Worm (Caenorhabditis elegans): ENCODE measurements around the gene ran-5.

The ran-5 gene

DNA sequence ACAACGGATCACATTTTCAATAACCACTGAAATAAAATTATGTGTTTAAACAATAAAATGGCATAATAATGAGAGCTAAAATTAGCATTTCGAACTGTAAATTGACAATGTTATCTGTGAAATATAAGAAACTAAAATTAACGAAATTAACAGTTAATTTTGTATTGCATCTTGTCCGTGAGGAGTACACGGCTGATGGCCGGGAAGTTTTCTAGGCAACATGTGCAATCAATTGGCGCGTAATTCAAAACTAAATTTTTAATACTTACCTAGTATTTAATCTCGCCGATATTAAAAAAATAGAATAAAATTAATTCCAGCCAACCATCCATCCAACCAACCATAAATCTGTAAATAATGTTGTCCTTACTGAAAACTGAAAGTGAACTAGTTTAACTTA is 13.6 kb downstream of the ran-5 start (continued):
- TF ChIP-seq ceh-88 (GFP tag; IDR thresholded peaks at IDR 0.05), result peak; percentile 82
- peak; percentile 76 for TF ChIP-seq ztf-4 (tag; optimal IDR thresholded peaks at IDR 0.05)
- no peak for TF ChIP-seq fkh-10 (GFP tag; optimal IDR thresholded peaks at IDR 0.05)
- TF ChIP-seq unc-62 (GFP tag; optimal IDR thresholded peaks at IDR 0.05), result no peak
- TF ChIP-seq aly-2 (tag; optimal IDR thresholded peaks at IDR 0.05), result peak; percentile 59
- TF ChIP-seq nhr-71 (tag; optimal IDR thresholded peaks at IDR 0.05), result peak; percentile 95
- TF ChIP-seq sox-4 (tag; optimal IDR thresholded peaks at IDR 0.05), result peak; percentile 96
- peak; percentile 91 for TF ChIP-seq xbp-1 (tag; optimal IDR thresholded peaks at IDR 0.05)
- TF ChIP-seq unc-130 (tag; optimal IDR thresholded peaks at IDR 0.05), result peak; percentile 87
- TF ChIP-seq fkh-4 (tag; optimal IDR thresholded peaks at IDR 0.05; ENCODE audit: borderline replicate concordance), result peak; percentile 97
- TF ChIP-seq ceh-82 (tag; optimal IDR thresholded peaks at IDR 0.05), result peak; percentile 61 to 76 (median 71)
- no peak for TF ChIP-seq ceh-63 (GFP tag; optimal IDR thresholded peaks at IDR 0.05)
- no peak for TF ChIP-seq aha-1 (tag; optimal IDR thresholded peaks at IDR 0.05)
- TF ChIP-seq elt-2 (tag; optimal IDR thresholded peaks at IDR 0.05), result peak; percentile 82
- no peak for TF ChIP-seq nhr-28 (tag; optimal IDR thresholded peaks at IDR 0.05)
- TF ChIP-seq dpl-1 (GFP tag; optimal IDR thresholded peaks at IDR 0.05), result peak; percentile 95 to 98 (median 97)
- peak; percentile 81 for TF ChIP-seq grh-1 (GFP tag; IDR thresholded peaks at IDR 0.05)
- peak; percentile 1 for TF ChIP-seq fos-1 (tag; optimal IDR thresholded peaks at IDR 0.05)
- TF ChIP-seq irx-1 (tag; optimal IDR thresholded peaks at IDR 0.05), result peak; percentile 96
- TF ChIP-seq egl-13 (tag; optimal IDR thresholded peaks at IDR 0.05), result peak; percentile 97
- no peak for TF ChIP-seq zag-1 (tag; optimal IDR thresholded peaks at IDR 0.05)
- TF ChIP-seq sup-37 (GFP tag; optimal IDR thresholded peaks at IDR 0.05), result no peak
- peak; percentile 44 for TF ChIP-seq vab-15 (tag; optimal IDR thresholded peaks at IDR 0.05)
- TF ChIP-seq zip-4 (GFP tag; optimal IDR thresholded peaks at IDR 0.05), result peak; percentile 57
- TF ChIP-seq ceh-90 (tag; optimal IDR thresholded peaks at IDR 0.05), result peak; percentile 97
- no peak for TF ChIP-seq mef-2 (tag; optimal IDR thresholded peaks at IDR 0.05)
- TF ChIP-seq nhr-85 (tag), result peak; percentile 95
- TF ChIP-seq jun-1 (tag; optimal IDR thresholded peaks at IDR 0.05), result peak; percentile 58
- peak; percentile 97 for TF ChIP-seq dsc-1 (tag; optimal IDR thresholded peaks at IDR 0.05)
- TF ChIP-seq alr-1 (tag; optimal IDR thresholded peaks at IDR 0.05; ENCODE audit: borderline replicate concordance), result no peak
- TF ChIP-seq F16B12.6 (tag; optimal IDR thresholded peaks at IDR 0.05), result peak; percentile 43
- no peak for TF ChIP-seq ets-5 (GFP tag; IDR thresholded peaks at IDR 0.05)
- TF ChIP-seq snpc-4 (tag; optimal IDR thresholded peaks at IDR 0.05), result peak; percentile 62
- TF ChIP-seq C16A3.4 (tag; optimal IDR thresholded peaks at IDR 0.05), result peak; percentile 58
- peak; percentile 94 for TF ChIP-seq nhr-20 (tag; optimal IDR thresholded peaks at IDR 0.05)
- TF ChIP-seq snu-23 (GFP tag; optimal IDR thresholded peaks at IDR 0.05), result peak; percentile 93
- peak; percentile 81 for TF ChIP-seq hlh-4 (tag; optimal IDR thresholded peaks at IDR 0.05)

DNA sequence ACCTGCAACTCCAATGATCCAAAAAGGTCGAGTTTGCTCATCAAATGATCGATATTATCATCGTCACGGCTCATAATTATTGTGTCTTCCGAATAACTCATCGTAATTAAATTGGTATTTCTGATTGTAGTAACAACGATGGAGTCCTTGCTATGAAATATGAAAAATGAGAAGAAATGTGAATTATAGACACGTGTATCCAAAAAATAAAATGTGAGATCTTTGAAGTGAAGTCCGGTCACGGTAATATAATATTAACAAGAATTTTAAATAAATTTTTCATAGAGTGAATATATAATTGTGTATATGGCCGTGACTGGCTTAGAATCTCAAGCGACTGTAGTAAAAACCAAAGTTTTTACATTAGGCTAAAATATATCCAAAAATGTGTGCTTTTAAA is 19.2 kb downstream of the ran-5 start, which contains the start of gene H12I13.1:
Gene H12I13.1 (minus strand): TSS at position 101 of the 400 bp plus-strand sequence.
- TF ChIP-seq blmp-1 (tag; optimal IDR thresholded peaks at IDR 0.05) (no peak), fkh-4 (tag; optimal IDR thresholded peaks at IDR 0.05; ENCODE audit: borderline replicate concordance) (no peak), ces-1 (GFP tag; optimal IDR thresholded peaks at IDR 0.05) (no peak), zip-4 (GFP tag; optimal IDR thresholded peaks at IDR 0.05) (no peak), aly-2 (tag; optimal IDR thresholded peaks at IDR 0.05) (no peak), grh-1 (GFP tag; IDR thresholded peaks at IDR 0.05) (no peak), unc-98 (GFP tag; IDR thresholded peaks at IDR 0.05) (no peak), irx-1 (tag; optimal IDR thresholded peaks at IDR 0.05) (no peak), nhr-90 (tag; optimal IDR thresholded peaks at IDR 0.05; ENCODE audit: poor library complexity) (no peak), nhr-11 (tag; optimal IDR thresholded peaks at IDR 0.05) (no peak), unc-30 (tag; optimal IDR thresholded peaks at IDR 0.05) (no peak), efl-3 (GFP tag; optimal IDR thresholded peaks at IDR 0.05) (no peak), sptf-1 (tag; optimal IDR thresholded peaks at IDR 0.05) (no peak), lin-13 (GFP tag; optimal IDR thresholded peaks at IDR 0.05) (no peak), fkh-10 (GFP tag; optimal IDR thresholded peaks at IDR 0.05) (no peak), nhr-20 (tag; optimal IDR thresholded peaks at IDR 0.05) (no peak), lin-39 (tag; optimal IDR thresholded peaks at IDR 0.05) (no peak)
